Worm (Caenorhabditis elegans) whole organism, L1 larva: ENCODE results near the gene rpap-3.

Source experiments
- blmp-1 ChIP-seq: fragments of 150-350 bp; optimal IDR thresholded peaks from 2 replicates; lab custom pipeline; 2014; ENCODE audit warnings: missing biosample characterization, missing genetic modification characterization
- sptf-1 ChIP-seq: fragments of 150-350 bp; optimal IDR thresholded peaks from 2 replicates; lab custom pipeline; 2014; ENCODE audit warnings: missing biosample characterization, missing genetic modification characterization
- tbx-2 ChIP-seq: sonication (generic microtip); optimal IDR thresholded peaks from 2 replicates; lab custom pipeline; 2016; ENCODE audit warnings: missing genetic modification characterization, missing compliant biosample characterization
- tlp-1 ChIP-seq: fragments of 150-350 bp; optimal IDR thresholded peaks from 2 replicates; lab custom pipeline; 2014; ENCODE audit warnings: missing biosample characterization, missing genetic modification characterization

DNA sequence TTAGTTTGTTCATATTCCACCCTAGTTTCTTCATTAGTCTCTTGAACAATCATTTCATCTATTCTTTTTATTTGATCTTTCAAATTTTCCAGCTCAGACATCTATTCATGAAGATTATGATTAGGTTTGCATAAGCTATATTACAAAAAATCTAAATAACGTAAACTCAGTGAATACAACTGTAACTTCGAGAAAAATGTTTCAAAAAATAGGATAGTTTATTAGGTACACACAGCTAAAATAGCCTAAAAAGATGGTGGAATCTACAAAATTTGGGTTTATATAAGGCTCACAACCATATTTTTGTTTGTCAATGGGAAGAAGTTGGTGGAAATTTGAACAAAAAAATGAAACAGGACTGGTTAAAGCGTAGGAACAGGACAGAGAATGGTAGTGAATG, 33.9 kb upstream of the rpap-3 start, which contains the start of gene zgpa-1:
- TF ChIP-seq tbx-2 (tag; lab: Kevin White, UChicago) (no peak), sptf-1 (no peak), tlp-1 (tag; lab: Kevin White, UChicago) (no peak), blmp-1 (tag; lab: Kevin White, UChicago) (no peak)
